Worm (Caenorhabditis elegans) whole organism, L4 larva: ENCODE measurements around the gene F13H8.1.

Experiments
- D1046.2 ChIP-seq: fragments of 200-800 bp; sonication (Bioruptor generic); IDR thresholded peaks from 2 replicates; pipeline ENCODE4 v1.3.6; 2022; ENCODE audit warnings: missing genetic modification characterization, missing compliant biosample characterization
- F10B5.3 ChIP-seq: sonication (generic microtip); optimal IDR thresholded peaks from 2 replicates; lab custom pipeline; 2016; ENCODE audit warnings: mild to moderate bottlenecking, missing genetic modification characterization, missing compliant biosample characterization
- F26F4.8 ChIP-seq: fragments of 200-800 bp; sonication (Bioruptor generic); conservative IDR thresholded peaks from 2 replicates; pipeline ENCODE4 v1.3.6; 2022; ENCODE audit warnings: missing genetic modification characterization, missing compliant biosample characterization
- F44E2.7 ChIP-seq: fragments of 200-800 bp; sonication (Bioruptor generic); IDR thresholded peaks from 2 replicates; pipeline ENCODE4 v2.1.2; 2022; ENCODE audit warnings: missing genetic modification characterization, missing compliant biosample characterization
- F49E8.2 ChIP-seq: sonication (generic microtip); optimal IDR thresholded peaks from 2 replicates; lab custom pipeline; 2016; ENCODE audit warnings: missing compliant biosample characterization, mild to moderate bottlenecking, missing genetic modification characterization, borderline replicate concordance
- Y75B8A.6 ChIP-seq: fragments of 200-800 bp; sonication (Bioruptor generic); IDR thresholded peaks from 2 replicates; pipeline ENCODE4 v1.3.6; 2022; ENCODE audit warnings: missing genetic modification reagents, missing genetic modification characterization, missing compliant biosample characterization
- ZK337.2 ChIP-seq: fragments of 200-800 bp; sonication (Bioruptor generic); IDR thresholded peaks from 2 replicates; pipeline ENCODE4 v1.3.6; 2022; ENCODE audit warnings: missing genetic modification reagents, missing genetic modification characterization, missing compliant biosample characterization
- attf-4 ChIP-seq: sonication (generic microtip); optimal IDR thresholded peaks from 3 replicates; lab custom pipeline; 2017; ENCODE audit warnings: missing biosample characterization, missing genetic modification characterization
- ceh-32 ChIP-seq: sonication (generic microtip); optimal IDR thresholded peaks from 2 replicates; lab custom pipeline; 2016; ENCODE audit warnings: mild to moderate bottlenecking, missing genetic modification characterization, missing compliant biosample characterization; ENCODE audit not compliant: poor library complexity
- ceh-44 ChIP-seq: fragments of 200-800 bp; sonication (Bioruptor generic); IDR thresholded peaks from 2 replicates; pipeline ENCODE4 v1.3.6; 2022; ENCODE audit warnings: missing genetic modification reagents, missing genetic modification characterization, missing compliant biosample characterization
- cey-2 ChIP-seq: sonication (generic microtip); optimal IDR thresholded peaks from 3 replicates; lab custom pipeline; 2017; ENCODE audit warnings: missing genetic modification characterization, mild to moderate bottlenecking, missing compliant biosample characterization, antibody characterized with exemption, borderline replicate concordance; ENCODE audit not compliant: insufficient read depth
- daf-16 ChIP-seq, 3 experiments: sonication (generic microtip); optimal IDR thresholded peaks; 2 replicates each; lab custom pipeline; 2016 to 2017; ENCODE audit warnings: missing genetic modification characterization in 3 of 3, missing genetic modification reagents in 3 of 3, mild to moderate bottlenecking in 2 of 3, missing compliant biosample characterization in 2 of 3, missing biosample characterization in 1 of 3, moderate library complexity in 1 of 3
- daf-19 ChIP-seq: fragments of 200-800 bp; sonication (Bioruptor generic); conservative IDR thresholded peaks from 2 replicates; pipeline ENCODE4 v1.3.6; 2022; ENCODE audit warnings: missing genetic modification characterization, missing compliant biosample characterization
- daf-8 ChIP-seq: fragments of 200-800 bp; sonication (Bioruptor generic); IDR thresholded peaks from 2 replicates; pipeline ENCODE4 v1.3.6; 2022; ENCODE audit warnings: missing genetic modification characterization, missing compliant biosample characterization
- dmd-9 ChIP-seq: fragments of 200-800 bp; sonication (Bioruptor generic); IDR thresholded peaks from 2 replicates; pipeline ENCODE4 v1.3.6; 2022; ENCODE audit warnings: missing genetic modification reagents, missing genetic modification characterization, missing compliant biosample characterization
- fos-1 ChIP-seq: fragments of 150-350 bp; optimal IDR thresholded peaks from 2 replicates; lab custom pipeline; 2014; ENCODE audit warnings: missing biosample characterization, missing genetic modification characterization
- gei-8 ChIP-seq: fragments of 200-800 bp; sonication (Bioruptor generic); optimal IDR thresholded peaks from 2 replicates; lab custom pipeline; 2018; ENCODE audit warnings: mild to moderate bottlenecking, missing genetic modification characterization, missing compliant biosample characterization
- hlh-11 ChIP-seq: fragments of 200-800 bp; sonication (Bioruptor generic); optimal IDR thresholded peaks from 2 replicates; lab custom pipeline; 2018; ENCODE audit warnings: mild to moderate bottlenecking, missing genetic modification characterization, missing compliant biosample characterization
- hmg-1.1 ChIP-seq: fragments of 200-800 bp; sonication (Bioruptor generic); IDR thresholded peaks from 2 replicates; pipeline ENCODE4 v1.3.6; 2022; ENCODE audit warnings: missing genetic modification reagents, missing genetic modification characterization, missing compliant biosample characterization
- jun-1 ChIP-seq: fragments of 150-350 bp; optimal IDR thresholded peaks from 2 replicates; lab custom pipeline; 2014; ENCODE audit warnings: missing biosample characterization, missing genetic modification reagents, missing genetic modification characterization
- lim-7 ChIP-seq: fragments of 200-800 bp; sonication (Bioruptor generic); IDR thresholded peaks from 2 replicates; pipeline ENCODE4 v1.3.6; 2022; ENCODE audit warnings: missing genetic modification characterization, missing compliant biosample characterization
- lin-1 ChIP-seq: fragments of 200-800 bp; sonication (Bioruptor generic); IDR thresholded peaks from 2 replicates; pipeline ENCODE4 v1.3.6; 2022; ENCODE audit warnings: missing genetic modification reagents, missing genetic modification characterization, missing compliant biosample characterization
- lin-15B ChIP-seq: fragments of 150-350 bp; sonication (generic microtip); optimal IDR thresholded peaks from 3 replicates; lab custom pipeline; 2014; ENCODE audit warnings: missing biosample characterization, missing genetic modification characterization
- lin-38 ChIP-seq: fragments of 200-800 bp; sonication (Bioruptor generic); IDR thresholded peaks from 2 replicates; pipeline ENCODE4 v1.3.6; 2022; ENCODE audit warnings: missing genetic modification reagents, missing genetic modification characterization, missing compliant biosample characterization
- lin-39 ChIP-seq: fragments of 150-350 bp; optimal IDR thresholded peaks from 2 replicates; lab custom pipeline; 2014; ENCODE audit warnings: missing biosample characterization, missing genetic modification reagents, missing genetic modification characterization
- madf-5 ChIP-seq, 2 experiments: fragments of 200-800 bp; sonication (Bioruptor generic); IDR thresholded peaks; 2 replicates each; pipeline ENCODE4 v1.3.6; 2022; ENCODE audit warnings: missing compliant biosample characterization in 2 of 2, missing genetic modification characterization in 2 of 2
- mes-2 ChIP-seq: sonication (generic microtip); optimal IDR thresholded peaks from 2 replicates; lab custom pipeline; 2016; ENCODE audit warnings: missing genotype, mild to moderate bottlenecking, missing genetic modification characterization, missing compliant biosample characterization; ENCODE audit not compliant: poor library complexity, severe bottlenecking
- nhr-10 ChIP-seq: fragments of 150-350 bp; optimal IDR thresholded peaks from 2 replicates; lab custom pipeline; 2014; ENCODE audit warnings: missing biosample characterization, missing genetic modification characterization
- nhr-11 ChIP-seq: fragments of 150-350 bp; optimal IDR thresholded peaks from 2 replicates; lab custom pipeline; 2014; ENCODE audit warnings: missing biosample characterization, missing genetic modification characterization
- nhr-25 ChIP-seq: sonication (generic microtip); optimal IDR thresholded peaks from 2 replicates; lab custom pipeline; 2017; ENCODE audit warnings: missing genetic modification characterization, mild to moderate bottlenecking, missing compliant biosample characterization, antibody characterized with exemption, moderate library complexity, borderline replicate concordance; ENCODE audit not compliant: insufficient read depth
- nhr-28 ChIP-seq: fragments of 150-350 bp; optimal IDR thresholded peaks from 2 replicates; lab custom pipeline; 2014; ENCODE audit warnings: missing biosample characterization, missing genetic modification characterization
- nhr-48 ChIP-seq: sonication (generic microtip); optimal IDR thresholded peaks from 2 replicates; lab custom pipeline; 2016; ENCODE audit warnings: mild to moderate bottlenecking, missing genetic modification characterization, missing compliant biosample characterization
- nhr-6 ChIP-seq: fragments of 150-350 bp; optimal IDR thresholded peaks from 2 replicates; lab custom pipeline; 2014; ENCODE audit warnings: missing biosample characterization, missing genetic modification characterization
- nhr-77 ChIP-seq: fragments of 150-350 bp; optimal IDR thresholded peaks from 2 replicates; lab custom pipeline; 2014; ENCODE audit warnings: missing biosample characterization, missing genetic modification characterization
- pqm-1 ChIP-seq: sonication (generic microtip); optimal IDR thresholded peaks from 2 replicates; lab custom pipeline; 2017; ENCODE audit warnings: missing biosample characterization, missing genetic modification characterization
- saeg-2 ChIP-seq: fragments of 200-800 bp; sonication (Bioruptor generic); IDR thresholded peaks from 2 replicates; pipeline ENCODE4 v1.3.6; 2022; ENCODE audit warnings: missing genetic modification reagents, missing genetic modification characterization, missing compliant biosample characterization
- set-16 ChIP-seq: fragments of 200-800 bp; sonication (Bioruptor generic); IDR thresholded peaks from 2 replicates; pipeline ENCODE4 v1.3.6; 2022; ENCODE audit warnings: missing genetic modification reagents, missing genetic modification characterization, missing compliant biosample characterization
- snpc-1.2 ChIP-seq: fragments of 200-800 bp; sonication (Bioruptor generic); IDR thresholded peaks from 2 replicates; pipeline ENCODE4 v1.3.6; 2022; ENCODE audit warnings: missing genetic modification reagents, missing genetic modification characterization, missing compliant biosample characterization
- spr-3 ChIP-seq: fragments of 200-800 bp; sonication (Bioruptor generic); optimal IDR thresholded peaks from 2 replicates; lab custom pipeline; 2018; ENCODE audit warnings: mild to moderate bottlenecking, missing genetic modification characterization, missing compliant biosample characterization
- unc-39 ChIP-seq: sonication (generic microtip); optimal IDR thresholded peaks from 2 replicates; lab custom pipeline; 2017; ENCODE audit warnings: missing biosample characterization, missing genetic modification characterization
- vab-7 ChIP-seq: fragments of 200-800 bp; sonication (Bioruptor generic); IDR thresholded peaks from 2 replicates; pipeline ENCODE4 v1.3.6; 2022; ENCODE audit warnings: missing genetic modification reagents, missing genetic modification characterization, missing compliant biosample characterization

The F13H8.1 gene

ce11 chrII:6303209-6303740 is 20.1 kb downstream of the F13H8.1 start, which contains the start of gene C29F5.1:
Gene C29F5.1, plus strand, starts transcription at chrII:6303525.
- TF ChIP-seq madf-5 (GFP tag; IDR thresholded peaks at IDR 0.05; lab: Robert Waterston, UW) (no peak), ceh-32 (tag; lab: Kevin White, UChicago) (no peak), Y75B8A.6 (GFP tag; lab: Robert Waterston, UW) (no peak), lin-39 (no peak), hmg-1.1 (GFP tag; lab: Robert Waterston, UW) (no peak), nhr-77 (no peak), fos-1 (no peak), nhr-25 (tag; lab: Kevin White, UChicago) (no peak), saeg-2 (GFP tag; lab: Robert Waterston, UW) (no peak), F44E2.7 (no peak), D1046.2 (GFP tag; lab: Robert Waterston, UW) (no peak), nhr-48 (tag; lab: Kevin White, UChicago) (no peak), gei-8 (no peak), vab-7 (no peak), ceh-44 (no peak), nhr-6 (tag; lab: Kevin White, UChicago) (no peak), lin-1 (GFP tag; lab: Robert Waterston, UW) (no peak), set-16 (GFP tag; lab: Robert Waterston, UW) (no peak), pqm-1 (tag; lab: Kevin White, UChicago) (no peak), lim-7 (GFP tag; lab: Robert Waterston, UW) (no peak), nhr-28 (tag; lab: Kevin White, UChicago) (peak; percentile 4), mes-2 (tag; lab: Kevin White, UChicago) (no peak), attf-4 (tag; lab: Kevin White, UChicago) (no peak), F10B5.3 (tag; lab: Kevin White, UChicago) (no peak), daf-16 (GFP tag; optimal IDR thresholded peaks at IDR 0.05; lab: Kevin White, UChicago) (peak in 1 of 2 experiments; percentile 18), daf-16 (tag; optimal IDR thresholded peaks at IDR 0.05; lab: Kevin White, UChicago) (no peak), nhr-10 (no peak), spr-3 (GFP tag; lab: Kevin White, UChicago) (no peak), daf-19 (GFP tag; lab: Robert Waterston, UW) (no peak), ZK337.2 (0 out of 2 replicates have a peak, but pooled peaks have one; percentile 41), F49E8.2 (tag; lab: Kevin White, UChicago) (no peak), cey-2 (tag; lab: Kevin White, UChicago) (no peak), nhr-11 (tag; lab: Kevin White, UChicago) (peak; percentile 36)

DNA sequence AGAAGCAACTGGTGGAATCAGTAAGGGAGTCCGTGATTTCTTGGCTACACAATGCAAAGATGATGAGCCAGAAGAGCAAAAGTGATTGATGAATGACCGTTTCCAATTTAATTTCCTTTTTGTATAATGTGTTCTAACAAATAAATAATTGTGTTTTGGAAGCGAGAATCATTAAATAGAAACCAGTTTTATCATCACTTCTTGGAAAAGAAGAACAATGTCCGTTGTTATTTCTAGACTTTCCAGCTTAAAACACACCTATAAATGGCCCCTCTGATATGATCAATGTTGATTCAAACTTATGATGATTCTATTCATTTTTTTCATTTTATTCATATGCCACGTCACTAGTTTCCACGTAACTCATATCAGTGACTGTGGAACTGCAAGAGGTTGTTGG is 22.9 kb downstream of the F13H8.1 start, which contains the start of gene C29F5.8:
C29F5.8 (plus strand) TSS at position 301 of the 400 bp plus-strand sequence.
- TF ChIP-seq snpc-1.2 (GFP tag; lab: Robert Waterston, UW), result no peak
- no peak for TF ChIP-seq unc-39 (tag; lab: Kevin White, UChicago)
- TF ChIP-seq hlh-11 (tag; lab: Kevin White, UChicago), result no peak
- TF ChIP-seq F26F4.8 (GFP tag; lab: Robert Waterston, UW), result no peak
- TF ChIP-seq lin-38 (GFP tag; lab: Robert Waterston, UW), result no peak
- TF ChIP-seq jun-1 (tag; lab: Kevin White, UChicago), result no peak
- no peak for TF ChIP-seq lin-15B
- TF ChIP-seq dmd-9 (GFP tag; lab: Robert Waterston, UW), result no peak
- no peak for TF ChIP-seq daf-8
- no peak for TF ChIP-seq nhr-77
- TF ChIP-seq lin-1 (GFP tag; lab: Robert Waterston, UW), result no peak
